Worm (Caenorhabditis elegans): ENCODE data around the gene erh-1.

erh-1 gene

ce11 chrV:10592479-10592878 is 13.5 kb upstream of the erh-1 start, which contains the start of gene T21C9.9:
Gene T21C9.9, minus strand, starts transcription at chrV:10592579.
- TF ChIP-seq drap-1 (GFP tag; optimal IDR thresholded peaks at IDR 0.05) (no peak), mab-5 (tag; optimal IDR thresholded peaks at IDR 0.05) (no peak), cnd-1 (tag; optimal IDR thresholded peaks at IDR 0.05) (no peak), nhr-28 (tag; optimal IDR thresholded peaks at IDR 0.05) (no peak), sem-2 (GFP tag; optimal IDR thresholded peaks at IDR 0.05) (no peak), nhr-237 (tag; optimal IDR thresholded peaks at IDR 0.05) (no peak), unc-39 (tag; optimal IDR thresholded peaks at IDR 0.05) (no peak), mls-2 (tag; optimal IDR thresholded peaks at IDR 0.05) (no peak)

- TF ChIP-seq flh-1 (GFP tag; optimal IDR thresholded peaks at IDR 0.05) (no peak), elt-1 (tag; optimal IDR thresholded peaks at IDR 0.05; ENCODE audit: borderline replicate concordance, insufficient read depth) (no peak)
These were observed 11.0 kb upstream of the erh-1 start, which contains the start of gene ttr-23 for ce11 chrV:10589774-10590528. Gene ttr-23, minus strand, starts transcription at chrV:10589860.

- TF ChIP-seq sem-2 (GFP tag; optimal IDR thresholded peaks at IDR 0.05) (no peak), blmp-1 (tag; optimal IDR thresholded peaks at IDR 0.05) (no peak), snpc-4 (tag; optimal IDR thresholded peaks at IDR 0.05) (no peak), ces-1 (GFP tag; optimal IDR thresholded peaks at IDR 0.05) (no peak), drap-1 (GFP tag; optimal IDR thresholded peaks at IDR 0.05) (no peak), cnd-1 (tag; optimal IDR thresholded peaks at IDR 0.05) (no peak), lsy-2 (tag; optimal IDR thresholded peaks at IDR 0.05) (no peak), elt-3 (tag; optimal IDR thresholded peaks at IDR 0.05) (no peak), nhr-237 (tag; optimal IDR thresholded peaks at IDR 0.05) (no peak), unc-120 (tag; optimal IDR thresholded peaks at IDR 0.05; ENCODE audit: poor library complexity, severe bottlenecking) (no peak), flh-1 (GFP tag; optimal IDR thresholded peaks at IDR 0.05) (no peak)
These were observed 9.8 kb upstream of the erh-1 start, which contains the start of gene srg-32 for ce11 chrV:10588694-10589093. Gene srg-32, minus strand, starts transcription at chrV:10588794.

- TF ChIP-seq flh-1 (GFP tag; optimal IDR thresholded peaks at IDR 0.05), result no peak
- TF ChIP-seq nhr-237 (tag; optimal IDR thresholded peaks at IDR 0.05), result no peak
- no peak for TF ChIP-seq ces-1 (GFP tag; optimal IDR thresholded peaks at IDR 0.05)
- no peak for TF ChIP-seq elt-1 (tag; optimal IDR thresholded peaks at IDR 0.05; ENCODE audit: borderline replicate concordance, insufficient read depth)
- TF ChIP-seq ceh-39 (tag; optimal IDR thresholded peaks at IDR 0.05), result no peak
These were observed 2.9 kb upstream of the erh-1 start, which contains the start of gene T21C9.6 for ce11 chrV:10581837-10582300. Gene T21C9.6, plus strand, starts transcription at chrV:10581887.

ce11 chrV:10580638-10581037 is 1.7 kb upstream of the erh-1 start:
- TF ChIP-seq bed-3 (GFP tag; optimal IDR thresholded peaks at IDR 0.05) (no peak), cnd-1 (tag; optimal IDR thresholded peaks at IDR 0.05) (no peak), sptf-1 (tag; optimal IDR thresholded peaks at IDR 0.05) (no peak), lin-32 (GFP tag; optimal IDR thresholded peaks at IDR 0.05) (no peak), mls-2 (tag; optimal IDR thresholded peaks at IDR 0.05) (no peak), unc-120 (tag; optimal IDR thresholded peaks at IDR 0.05; ENCODE audit: poor library complexity, severe bottlenecking) (no peak), flh-1 (GFP tag; optimal IDR thresholded peaks at IDR 0.05) (no peak), pha-4 (tag; optimal IDR thresholded peaks at IDR 0.05) (no peak), hlh-1 (tag; optimal IDR thresholded peaks at IDR 0.05) (no peak), ces-1 (GFP tag; optimal IDR thresholded peaks at IDR 0.05) (no peak), unc-62 (GFP tag; optimal IDR thresholded peaks at IDR 0.05) (no peak)

- TF ChIP-seq lsy-2 (tag; optimal IDR thresholded peaks at IDR 0.05), result no peak
- TF ChIP-seq pha-4 (tag; optimal IDR thresholded peaks at IDR 0.05), result no peak
- no peak for TF ChIP-seq M03D4.4 (tag; optimal IDR thresholded peaks at IDR 0.05)
- TF ChIP-seq mab-5 (tag; optimal IDR thresholded peaks at IDR 0.05), result no peak
- TF ChIP-seq elt-1 (tag; optimal IDR thresholded peaks at IDR 0.05; ENCODE audit: borderline replicate concordance, insufficient read depth), result no peak
- TF ChIP-seq nhr-76 (tag; optimal IDR thresholded peaks at IDR 0.05), result no peak
- no peak for TF ChIP-seq mep-1 (tag; optimal IDR thresholded peaks at IDR 0.05)
- no peak for TF ChIP-seq unc-62 (GFP tag; optimal IDR thresholded peaks at IDR 0.05)
- TF ChIP-seq ceh-39 (tag; optimal IDR thresholded peaks at IDR 0.05), result no peak
These were observed 715 bp downstream of the erh-1 start, which contains the start of gene mics-1 for ce11 chrV:10578226-10578625. Gene mics-1, minus strand, starts transcription at chrV:10578326.
